Worm (Caenorhabditis elegans) whole organism, L1 larva: ENCODE data around the gene rpb-11.

Experiments
- egl-27 ChIP-seq, 2 experiments: fragments of 150-350 bp in 1 of 2; sonication (generic microtip); optimal IDR thresholded peaks; 3 replicates each; lab custom pipeline; 2017 to 2018; ENCODE audit warnings: missing biosample characterization in 2 of 2, missing genetic modification characterization in 2 of 2, missing genetic modification reagents in 2 of 2
- isw-1 ChIP-seq: fragments of 200-800 bp; sonication (Bioruptor generic); IDR thresholded peaks from 2 replicates; pipeline ENCODE4 v1.3.6; 2022; ENCODE audit warnings: missing genetic modification characterization, missing compliant biosample characterization
- lin-35 ChIP-seq, 2 experiments: fragments of 150-350 bp; optimal IDR thresholded peaks; 2 replicates each; lab custom pipeline; 2014; ENCODE audit warnings: missing biosample characterization in 2 of 2, missing genetic modification characterization in 2 of 2, missing genetic modification reagents in 2 of 2
- mdl-1 ChIP-seq, 2 experiments: fragments of 150-350 bp; optimal IDR thresholded peaks; 2 replicates each; lab custom pipeline; 2014 to 2017; ENCODE audit warnings: missing biosample characterization in 2 of 2, missing genetic modification characterization in 2 of 2, inconsistent platforms in 1 of 2
- nhr-11 ChIP-seq: fragments of 150-350 bp; optimal IDR thresholded peaks from 2 replicates; lab custom pipeline; 2014; ENCODE audit warnings: missing biosample characterization, missing genetic modification characterization
- nhr-19 ChIP-seq: fragments of 200-800 bp; sonication (Bioruptor generic); conservative IDR thresholded peaks from 2 replicates; pipeline ENCODE4 v1.3.6; 2022; ENCODE audit warnings: missing genetic modification characterization, missing compliant biosample characterization
- nhr-77 ChIP-seq: fragments of 150-350 bp; optimal IDR thresholded peaks from 2 replicates; lab custom pipeline; 2014; ENCODE audit warnings: missing biosample characterization, missing genetic modification characterization
- ztf-11 ChIP-seq, 2 experiments: sonication (generic microtip); optimal IDR thresholded peaks; 2 replicates each; lab custom pipeline; 2016 to 2017; ENCODE audit warnings: missing genetic modification characterization in 2 of 2, missing biosample characterization in 1 of 2, missing compliant biosample characterization in 1 of 2

DNA sequence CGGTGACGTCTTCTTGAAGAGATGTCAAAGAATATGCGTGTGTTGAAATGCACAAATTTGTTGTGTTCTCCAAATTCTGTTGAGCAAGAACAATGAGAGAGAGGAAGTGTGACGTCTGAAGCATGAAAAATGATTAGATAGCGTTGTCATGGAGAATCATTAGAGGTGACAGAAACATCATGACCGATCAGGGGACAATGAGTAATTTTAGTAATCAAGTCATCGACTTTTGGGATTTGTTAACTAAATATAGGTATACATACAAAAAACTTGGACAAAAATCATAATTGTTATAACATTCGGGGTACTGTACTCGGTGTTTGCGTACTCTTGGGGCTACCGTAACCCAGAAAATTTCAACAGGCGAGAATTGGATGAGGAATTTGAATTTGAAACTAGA is 7.7 kb upstream of the rpb-11 start, which contains the start of gene daf-5:
- TF ChIP-seq egl-27 (tag; optimal IDR thresholded peaks at IDR 0.05; lab: Kevin White, UChicago) (no peak), mdl-1 (tag; optimal IDR thresholded peaks at IDR 0.05; lab: Kevin White, UChicago) (no peak), nhr-77 (tag; lab: Kevin White, UChicago) (no peak), isw-1 (GFP tag; lab: Robert Waterston, UW) (no peak), nhr-19 (no peak), nhr-11 (tag; lab: Kevin White, UChicago) (no peak), lin-35 (GFP tag; optimal IDR thresholded peaks at IDR 0.05; lab: Kevin White, UChicago) (no peak), ztf-11 (tag; optimal IDR thresholded peaks at IDR 0.05; lab: Kevin White, UChicago) (no peak)
